Fruit fly (Drosophila melanogaster) whole organism, prepupa: ENCODE results near the gene CG4872.

ENCODE experiments used
- Blimp-1 ChIP-seq: fragments of 200-800 bp; sonication (Bioruptor generic); optimal IDR thresholded peaks from 3 replicates; lab custom pipeline; 2017; ENCODE audit warnings: missing biosample characterization, missing genetic modification characterization, mild to moderate bottlenecking, moderate library complexity, missing genetic modification reagents
- CG10669 ChIP-seq: fragments of 200-800 bp; sonication (Bioruptor generic); optimal IDR thresholded peaks from 3 replicates; lab custom pipeline; 2018; ENCODE audit warnings: missing biosample characterization, mild to moderate bottlenecking, missing genetic modification characterization, moderate library complexity
- CG11762 ChIP-seq: fragments of 200-800 bp; sonication (Bioruptor generic); optimal IDR thresholded peaks from 3 replicates; lab custom pipeline; 2016; ENCODE audit warnings: missing biosample characterization, missing genetic modification characterization; ENCODE audit not compliant: insufficient read depth
- CG8119 ChIP-seq: fragments of 200-800 bp; sonication (Bioruptor generic); IDR thresholded peaks from 3 replicates; pipeline ENCODE4 v1.3.6; 2022; ENCODE audit warnings: missing biosample characterization, missing genetic modification characterization
- Gug ChIP-seq: fragments of 200-800 bp; sonication (Bioruptor generic); IDR thresholded peaks from 2 replicates; pipeline ENCODE4 v1.3.6; 2022; ENCODE audit warnings: missing biosample characterization, missing genetic modification characterization
- Hr39 ChIP-seq: fragments of 200-800 bp; sonication (Bioruptor generic); optimal IDR thresholded peaks from 2 replicates; lab custom pipeline; 2016; ENCODE audit warnings: missing biosample characterization, missing genetic modification characterization
- Sox15 ChIP-seq: fragments of 200-800 bp; sonication (Bioruptor generic); optimal IDR thresholded peaks from 3 replicates; lab custom pipeline; 2016; ENCODE audit warnings: missing biosample characterization, missing genetic modification characterization
- net ChIP-seq: fragments of 200-800 bp; sonication (Bioruptor generic); optimal IDR thresholded peaks from 3 replicates; lab custom pipeline; 2016; ENCODE audit warnings: missing biosample characterization, missing genetic modification characterization
- pdm3 ChIP-seq: fragments of 200-800 bp; sonication (Bioruptor generic); optimal IDR thresholded peaks from 3 replicates; lab custom pipeline; 2016; ENCODE audit warnings: missing biosample characterization, missing genetic modification characterization

dm6 chrX:16836091-16836799, 44.9 kb upstream of the CG4872 start:
- TF ChIP-seq net (GFP tag; lab: Kevin White, UChicago) (no peak), pdm3 (no peak), Sox15 (GFP tag; lab: Kevin White, UChicago) (no peak), Hr39 (GFP tag; lab: Kevin White, UChicago) (no peak), CG8119 (GFP tag; lab: Robert Waterston, UW) (no peak), CG10669 (no peak), Gug (GFP tag; lab: Robert Waterston, UW) (no peak), Blimp-1 (no peak), CG11762 (GFP tag; lab: Kevin White, UChicago) (no peak)
